Worm (Caenorhabditis elegans) whole organism, L4 larva: ENCODE data around the gene srz-97.

Experiments used
- F49E8.2 ChIP-seq: sonication (generic microtip); optimal IDR thresholded peaks from 2 replicates; lab custom pipeline; 2016; ENCODE audit warnings: missing compliant biosample characterization, mild to moderate bottlenecking, missing genetic modification characterization, borderline replicate concordance
- T20F7.1 ChIP-seq: fragments of 200-800 bp; sonication (Bioruptor generic); optimal IDR thresholded peaks from 2 replicates; lab custom pipeline; 2018; ENCODE audit warnings: mild to moderate bottlenecking, missing genetic modification characterization, missing compliant biosample characterization
- ZK337.2 ChIP-seq: fragments of 200-800 bp; sonication (Bioruptor generic); IDR thresholded peaks from 2 replicates; pipeline ENCODE4 v1.3.6; 2022; ENCODE audit warnings: missing genetic modification reagents, missing genetic modification characterization, missing compliant biosample characterization
- lin-13 ChIP-seq: fragments of 150-350 bp; optimal IDR thresholded peaks from 2 replicates; lab custom pipeline; 2014; ENCODE audit warnings: missing biosample characterization, missing genetic modification reagents, missing genetic modification characterization
- nhr-6 ChIP-seq: fragments of 150-350 bp; optimal IDR thresholded peaks from 2 replicates; lab custom pipeline; 2014; ENCODE audit warnings: missing biosample characterization, missing genetic modification characterization
- pqm-1 ChIP-seq: sonication (generic microtip); optimal IDR thresholded peaks from 2 replicates; lab custom pipeline; 2017; ENCODE audit warnings: missing biosample characterization, missing genetic modification characterization
- tra-1 ChIP-seq: fragments of 200-800 bp; sonication (Bioruptor generic); IDR thresholded peaks from 2 replicates; pipeline ENCODE4 v1.3.6; 2022; ENCODE audit warnings: missing genetic modification reagents, missing genetic modification characterization, missing compliant biosample characterization
- unc-62 ChIP-seq, 3 experiments: fragments of 150-350 bp in 1 of 3; sonication (generic microtip); optimal IDR thresholded peaks in 2 of 3; peaks in 1 of 3; 1 replicate in 1 of 3; 2 replicates in 2 of 3; lab custom pipeline; 2014 to 2017; ENCODE audit warnings: missing biosample characterization in 3 of 3, missing genetic modification characterization in 3 of 3, missing genetic modification reagents in 3 of 3, missing genotype in 1 of 3
- zag-1 ChIP-seq: fragments of 150-350 bp; optimal IDR thresholded peaks from 2 replicates; lab custom pipeline; 2014; ENCODE audit warnings: missing biosample characterization, missing genetic modification characterization
- zip-11 ChIP-seq: fragments of 200-800 bp; sonication (Bioruptor generic); IDR thresholded peaks from 2 replicates; pipeline ENCODE4 v1.3.6; 2022; ENCODE audit warnings: missing genetic modification characterization, missing compliant biosample characterization
- zip-2 ChIP-seq: fragments of 150-350 bp; optimal IDR thresholded peaks from 2 replicates; lab custom pipeline; 2014; ENCODE audit warnings: missing biosample characterization, missing genetic modification characterization

DNA sequence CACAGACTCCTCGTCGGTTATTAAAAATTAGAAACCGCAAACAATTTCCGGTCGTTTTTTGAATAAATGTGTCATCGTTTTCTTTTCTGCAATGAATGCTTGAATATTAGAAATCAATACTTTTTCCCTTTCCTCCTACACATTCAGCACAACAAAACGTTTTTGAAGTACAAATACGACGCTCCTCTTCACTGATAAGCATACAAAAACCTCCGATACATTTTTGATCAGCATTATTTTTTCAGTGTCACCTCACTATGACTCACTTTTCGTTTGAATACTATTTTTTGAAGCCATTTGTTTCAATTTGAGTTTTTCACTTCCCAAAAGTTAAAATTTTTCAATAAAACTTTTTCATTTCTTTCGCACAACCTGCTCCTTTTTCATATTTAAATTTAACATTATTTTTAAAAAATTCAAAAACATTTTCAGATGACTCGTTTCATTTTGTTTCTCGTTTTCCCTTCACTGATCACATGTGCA is 14.7 kb upstream of the srz-97 start, which contains the start of gene R02D5.3:
- TF ChIP-seq unc-62 (GFP tag; optimal IDR thresholded peaks at IDR 0.05 in 1 of 2; lab: Kevin White, UChicago), result no peak
- no peak for TF ChIP-seq unc-62 (tag; optimal IDR thresholded peaks at IDR 0.05; lab: Kevin White, UChicago)
- TF ChIP-seq tra-1 (GFP tag; lab: Robert Waterston, UW), result no peak
- TF ChIP-seq zip-2, result no peak
- TF ChIP-seq zag-1 (tag; lab: Kevin White, UChicago), result no peak
- TF ChIP-seq lin-13 (GFP tag; lab: Kevin White, UChicago), result no peak
- no peak for TF ChIP-seq ZK337.2 (GFP tag; lab: Robert Waterston, UW)
- no peak for TF ChIP-seq zip-11 (GFP tag; lab: Robert Waterston, UW)
- no peak for TF ChIP-seq T20F7.1 (GFP tag; lab: Kevin White, UChicago)
- TF ChIP-seq pqm-1 (tag; lab: Kevin White, UChicago), result peak; percentile 38
- no peak for TF ChIP-seq nhr-6
- TF ChIP-seq F49E8.2 (tag; lab: Kevin White, UChicago), result no peak
